Fruit fly (Drosophila melanogaster): ENCODE results near the gene JIL-1.

The JIL-1 gene

dm6 chr3L:11051271-11051670 is 41.7 kb downstream of the JIL-1 start, which contains the start of gene CG43693:
CG43693 (minus strand) TSS chr3L:11051371.
- no peak for TF ChIP-seq noc (tag; optimal IDR thresholded peaks at IDR 0.05)

- peak; percentile 26 for TF ChIP-seq noc (tag; optimal IDR thresholded peaks at IDR 0.05)
These were observed 43.6 kb downstream of the JIL-1 start for dm6 chr3L:11049414-11049813.

dm6 chr3L:11047877-11048276 is 45.1 kb downstream of the JIL-1 start:
- no peak for TF ChIP-seq noc (tag; optimal IDR thresholded peaks at IDR 0.05)

dm6 chr3L:11046559-11046958 is 46.4 kb downstream of the JIL-1 start:
- no peak for TF ChIP-seq noc (tag; optimal IDR thresholded peaks at IDR 0.05)

dm6 chr3L:11045009-11045408 is 48.0 kb downstream of the JIL-1 start:
- TF ChIP-seq noc (tag; optimal IDR thresholded peaks at IDR 0.05): no peak

dm6 chr3L:11043650-11044049 is 49.3 kb downstream of the JIL-1 start:
- TF ChIP-seq noc (tag; optimal IDR thresholded peaks at IDR 0.05): no peak

- TF ChIP-seq noc (tag; optimal IDR thresholded peaks at IDR 0.05): no peak
These were observed 51.8 kb downstream of the JIL-1 start for dm6 chr3L:11041193-11041592.

- TF ChIP-seq noc (tag; optimal IDR thresholded peaks at IDR 0.05): no peak
These were observed 58.0 kb downstream of the JIL-1 start for dm6 chr3L:11035039-11035438.

- no peak for TF ChIP-seq noc (tag; optimal IDR thresholded peaks at IDR 0.05)
These were observed 59.5 kb downstream of the JIL-1 start for dm6 chr3L:11033327-11033975.

- TF ChIP-seq noc (tag; optimal IDR thresholded peaks at IDR 0.05): no peak
These were observed 61.2 kb downstream of the JIL-1 start for dm6 chr3L:11031784-11032183.

All from whole organism, larva.